Worm (Caenorhabditis elegans): ENCODE data around the gene pqn-57.

pqn-57 gene

DNA sequence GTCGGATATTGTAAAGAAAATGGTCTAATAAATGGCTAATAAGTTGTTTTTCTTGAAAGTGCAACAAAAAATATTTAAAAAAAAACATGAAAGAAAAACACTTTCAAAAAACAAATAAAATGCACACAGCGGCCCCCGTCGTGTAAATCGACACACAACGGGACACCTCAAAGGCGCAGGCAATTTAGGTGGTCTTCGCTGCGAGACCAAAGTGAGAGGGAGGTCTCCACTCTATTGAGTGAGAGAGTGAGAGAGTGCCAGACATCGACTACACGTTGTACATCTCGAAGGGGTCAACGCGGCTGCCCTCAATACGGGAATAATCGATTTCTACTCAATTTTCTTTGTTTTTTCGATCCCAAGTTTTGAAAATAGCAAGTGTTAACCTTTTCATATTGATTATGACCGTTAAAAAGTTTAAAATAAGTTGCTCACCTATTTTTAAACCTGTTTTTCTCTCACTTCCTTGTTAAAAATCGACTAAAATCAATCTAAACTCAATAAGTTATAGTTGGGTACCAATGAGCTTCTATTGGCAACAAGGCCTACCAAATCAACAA lies 34.0 kb downstream of the pqn-57 start, which contains the start of gene sec-16A.2 (continued):
- TF ChIP-seq snpc-4 (GFP tag; optimal IDR thresholded peaks at IDR 0.05) (no peak), snpc-4 (tag; optimal IDR thresholded peaks at IDR 0.05) (peak in 1 of 4 experiments; percentile 61), ztf-18 (tag; optimal IDR thresholded peaks at IDR 0.05) (no peak), ceh-100 (GFP tag; IDR thresholded peaks at IDR 0.05) (no peak), Y56A3A.18 (GFP tag; IDR thresholded peaks at IDR 0.05) (no peak), snpc-3.4 (tag; optimal IDR thresholded peaks at IDR 0.05) (no peak), ceh-58 (GFP tag; IDR thresholded peaks at IDR 0.05) (no peak), F33H1.4 (GFP tag; IDR thresholded peaks at IDR 0.05) (peak; percentile 68), ceh-27 (GFP tag; optimal IDR thresholded peaks at IDR 0.05) (peak; percentile 62), nfya-2 (GFP tag; IDR thresholded peaks at IDR 0.05) (no peak), attf-6 (GFP tag; IDR thresholded peaks at IDR 0.05) (no peak), K12H6.12 (tag; optimal IDR thresholded peaks at IDR 0.05) (peak; percentile 18), ztf-25 (GFP tag; IDR thresholded peaks at IDR 0.05) (no peak), ZK185.1 (tag; optimal IDR thresholded peaks at IDR 0.05; ENCODE audit: poor library complexity, severe bottlenecking) (peak; percentile 48), F23B12.7 (tag; optimal IDR thresholded peaks at IDR 0.05; ENCODE audit: insufficient read depth) (no peak), dox-1 (GFP tag; IDR thresholded peaks at IDR 0.05) (peak; percentile 60; the same call in 1 of the 2 replicates), him-1 (tag; optimal IDR thresholded peaks at IDR 0.05) (no peak), nhr-90 (tag; optimal IDR thresholded peaks at IDR 0.05) (no peak), lin-40 (tag; optimal IDR thresholded peaks at IDR 0.05) (peak; percentile 46), lin-35 (GFP tag; optimal IDR thresholded peaks at IDR 0.05) (peak in 1 of 3 experiments; percentile 28), F22D6.2 (tag; optimal IDR thresholded peaks at IDR 0.05) (no peak), attf-5 (GFP tag; optimal IDR thresholded peaks at IDR 0.05) (peak; percentile 54), ceh-40 (GFP tag; IDR thresholded peaks at IDR 0.05) (no peak), madf-3 (GFP tag; IDR thresholded peaks at IDR 0.05) (no peak)

DNA sequence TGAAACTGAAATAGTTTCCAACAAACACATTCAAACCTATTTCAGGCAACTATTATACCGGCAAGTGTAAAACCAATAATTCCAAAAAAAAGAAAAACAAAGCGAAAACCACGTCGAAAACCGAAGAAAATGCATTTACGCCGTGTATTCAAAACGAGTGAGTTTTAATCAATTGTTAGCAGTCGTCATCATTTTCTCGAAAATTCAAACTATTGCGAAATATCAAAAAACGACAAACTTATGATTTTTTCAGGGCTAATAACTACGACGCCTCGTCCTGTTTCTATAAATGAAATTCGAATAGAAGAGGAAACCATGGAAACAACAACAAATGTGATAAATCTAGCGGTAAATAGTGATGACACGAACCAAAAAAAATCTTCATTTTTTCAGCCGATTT lies 34.6 kb downstream of the pqn-57 start:
- no peak for TF ChIP-seq nhr-120 (GFP tag; IDR thresholded peaks at IDR 0.05)
- peak; percentile 91 for TF ChIP-seq cebp-1 (GFP tag; IDR thresholded peaks at IDR 0.05)
- TF ChIP-seq cebp-1 (tag; optimal IDR thresholded peaks at IDR 0.05), result peak; percentile 97

DNA sequence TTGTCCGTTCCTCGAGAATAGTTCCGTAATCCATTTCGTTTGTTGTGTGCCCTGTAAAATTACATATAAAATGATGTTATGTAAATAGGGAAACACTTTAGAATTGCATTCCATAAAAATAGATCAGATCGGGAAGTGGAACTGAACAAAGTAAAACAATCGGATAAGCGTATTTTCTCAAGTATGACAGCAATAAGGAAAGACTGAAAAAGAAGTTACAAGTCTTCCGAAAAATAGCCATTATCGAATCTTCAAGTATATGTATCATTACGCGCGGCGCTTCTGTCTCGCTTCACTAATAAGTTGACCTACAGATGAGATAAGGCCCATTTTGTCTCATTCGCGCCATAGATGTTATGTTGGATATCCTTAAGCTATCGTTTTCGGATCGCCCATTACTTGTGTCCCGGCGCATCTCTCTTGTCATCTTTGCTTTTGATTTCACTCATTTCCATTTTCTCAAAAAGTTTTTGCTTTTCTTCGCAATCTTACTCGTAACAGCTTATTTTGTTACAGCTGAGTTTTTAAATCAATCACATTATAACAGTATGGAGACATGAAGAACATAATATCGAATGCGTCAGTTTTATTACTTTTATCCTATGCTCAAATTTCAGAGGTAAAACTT lies 35.5 kb downstream of the pqn-57 start, which contains the start of the genes fis-2 and F13B9.2:
TSS of gene fis-2 (minus strand) at position 51 of the 628 bp plus-strand sequence.
TSS of gene F13B9.2 (plus strand) at position 515 of the 628 bp plus-strand sequence.
- TF ChIP-seq sptf-2 (GFP tag; optimal IDR thresholded peaks at IDR 0.05), result no peak
- no peak for TF ChIP-seq C17E4.6 (GFP tag; IDR thresholded peaks at IDR 0.05)
- TF ChIP-seq xnd-1 (tag; optimal IDR thresholded peaks at IDR 0.05), result no peak

DNA sequence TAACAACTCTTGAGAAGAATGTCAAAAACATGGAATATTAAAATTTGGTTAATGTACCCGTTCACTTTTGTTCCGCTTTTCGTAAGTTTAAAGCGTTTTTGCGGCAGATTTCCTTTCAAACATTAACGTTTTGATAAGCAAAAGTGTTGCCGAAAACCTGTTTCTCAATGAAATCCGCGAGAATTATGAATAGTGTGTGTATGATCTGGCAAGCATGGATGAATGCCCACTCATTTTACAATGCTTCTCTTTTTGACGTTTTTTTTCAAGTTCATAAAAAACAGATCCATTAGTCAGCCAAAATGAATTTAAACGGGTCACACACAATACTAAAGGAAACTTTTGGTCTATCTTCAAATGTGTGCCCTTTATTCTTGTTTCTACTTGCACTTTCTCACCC lies 36.8 kb downstream of the pqn-57 start:
- TF ChIP-seq ztf-25 (GFP tag; IDR thresholded peaks at IDR 0.05) (no peak), rcor-1 (GFP tag; IDR thresholded peaks at IDR 0.05) (no peak), F39B2.1 (GFP tag; IDR thresholded peaks at IDR 0.05) (no peak), rpc-1 (optimal IDR thresholded peaks at IDR 0.05) (no peak), rpc-1 (tag; optimal IDR thresholded peaks at IDR 0.05) (no peak), B0019.2 (GFP tag; conservative IDR thresholded peaks at IDR 0.05) (no peak), Y79H2A.3 (GFP tag; conservative IDR thresholded peaks at IDR 0.05) (no peak), ceh-79 (tag; optimal IDR thresholded peaks at IDR 0.05) (no peak), lin-26 (GFP tag; IDR thresholded peaks at IDR 0.05) (no peak), ztf-3 (GFP tag; optimal IDR thresholded peaks at IDR 0.05) (no peak), nhr-80 (tag; optimal IDR thresholded peaks at IDR 0.05) (no peak)
